Worm (Caenorhabditis elegans) whole organism, L2 larva: ENCODE measurements around the gene pals-30.

Experiments
- C34F6.9 ChIP-seq: fragments of 150-350 bp; optimal IDR thresholded peaks from 2 replicates; lab custom pipeline; 2014; ENCODE audit warnings: missing biosample characterization, missing genetic modification characterization
- F13H6.1 ChIP-seq: sonication (generic microtip); optimal IDR thresholded peaks from 2 replicates; lab custom pipeline; 2016; ENCODE audit warnings: missing genetic modification characterization, missing compliant biosample characterization
- R02D3.7 ChIP-seq: fragments of 150-350 bp; optimal IDR thresholded peaks from 2 replicates; lab custom pipeline; 2014; ENCODE audit warnings: missing biosample characterization, missing genetic modification characterization
- Y55F3AM.14 ChIP-seq: fragments of 200-800 bp; sonication (Bioruptor generic); optimal IDR thresholded peaks from 2 replicates; lab custom pipeline; 2018; ENCODE audit warnings: mild to moderate bottlenecking, missing genetic modification characterization, missing compliant biosample characterization
- ZK546.5 ChIP-seq: sonication (generic microtip); optimal IDR thresholded peaks from 2 replicates; lab custom pipeline; 2017; ENCODE audit warnings: missing biosample characterization, missing genetic modification characterization
- alr-1 ChIP-seq: fragments of 150-350 bp; optimal IDR thresholded peaks from 2 replicates; lab custom pipeline; 2014; ENCODE audit warnings: missing biosample characterization, missing genetic modification characterization
- aly-2 ChIP-seq: fragments of 150-350 bp; optimal IDR thresholded peaks from 2 replicates; lab custom pipeline; 2014; ENCODE audit warnings: missing biosample characterization, missing genetic modification characterization
- ama-1 ChIP-seq: fragments of 150-350 bp; optimal IDR thresholded peaks from 2 replicates; lab custom pipeline; 2018; ENCODE audit warnings: inconsistent platforms
- blmp-1 ChIP-seq: sonication (generic microtip); optimal IDR thresholded peaks from 2 replicates; lab custom pipeline; 2017; ENCODE audit warnings: missing genetic modification characterization, mild to moderate bottlenecking, missing compliant biosample characterization, antibody characterized with exemption, moderate library complexity; ENCODE audit not compliant: insufficient read depth
- ceh-82 ChIP-seq: fragments of 150-350 bp; optimal IDR thresholded peaks from 2 replicates; lab custom pipeline; 2014; ENCODE audit warnings: missing biosample characterization, missing genetic modification characterization
- crh-2 ChIP-seq: sonication (generic microtip); optimal IDR thresholded peaks from 2 replicates; lab custom pipeline; 2017; ENCODE audit warnings: missing biosample characterization, missing genetic modification characterization
- dmd-4 ChIP-seq: sonication (generic microtip); optimal IDR thresholded peaks from 2 replicates; lab custom pipeline; 2017; ENCODE audit warnings: missing biosample characterization, missing genetic modification characterization
- egl-27 ChIP-seq: sonication (generic microtip); optimal IDR thresholded peaks from 3 replicates; lab custom pipeline; 2017; ENCODE audit warnings: missing biosample characterization, missing genetic modification reagents, missing genetic modification characterization
- elt-3 ChIP-seq: sonication (generic microtip); optimal IDR thresholded peaks from 2 replicates; lab custom pipeline; 2017; ENCODE audit warnings: missing biosample characterization, missing genetic modification characterization
- fos-1 ChIP-seq: fragments of 150-350 bp; optimal IDR thresholded peaks from 2 replicates; lab custom pipeline; 2014; ENCODE audit warnings: missing biosample characterization, missing genetic modification characterization
- lin-11 ChIP-seq: fragments of 150-350 bp; sonication (generic microtip); optimal IDR thresholded peaks from 2 replicates; lab custom pipeline; 2014; ENCODE audit warnings: missing biosample characterization, missing genetic modification characterization, inconsistent platforms, mixed read lengths
- lin-13 ChIP-seq: fragments of 150-350 bp; optimal IDR thresholded peaks from 2 replicates; lab custom pipeline; 2014; ENCODE audit warnings: missing biosample characterization, missing genetic modification reagents, missing genetic modification characterization
- mab-5 ChIP-seq: fragments of 150-350 bp; optimal IDR thresholded peaks from 2 replicates; lab custom pipeline; 2014; ENCODE audit warnings: missing biosample characterization, missing genetic modification characterization
- mbf-1 ChIP-seq: sonication (generic microtip); optimal IDR thresholded peaks from 2 replicates; lab custom pipeline; 2017; ENCODE audit warnings: missing biosample characterization, missing genetic modification characterization
- mdl-1 ChIP-seq, 2 experiments: fragments of 150-350 bp in 1 of 2; sonication (generic microtip) in 1 of 2; optimal IDR thresholded peaks; 2 replicates each; lab custom pipeline; 2017; ENCODE audit warnings: missing biosample characterization in 2 of 2, missing genetic modification characterization in 2 of 2
- nhr-10 ChIP-seq: sonication (generic microtip); optimal IDR thresholded peaks from 2 replicates; lab custom pipeline; 2017; ENCODE audit warnings: missing biosample characterization, missing genetic modification characterization
- nhr-11 ChIP-seq: fragments of 150-350 bp; optimal IDR thresholded peaks from 2 replicates; lab custom pipeline; 2014; ENCODE audit warnings: missing biosample characterization, missing genetic modification characterization
- nhr-12 ChIP-seq: fragments of 150-350 bp; optimal IDR thresholded peaks from 2 replicates; lab custom pipeline; 2014; ENCODE audit warnings: missing biosample characterization, missing genetic modification characterization
- nhr-129 ChIP-seq: fragments of 150-350 bp; optimal IDR thresholded peaks from 2 replicates; lab custom pipeline; 2014; ENCODE audit warnings: missing biosample characterization, missing genetic modification characterization
- nhr-21 ChIP-seq: fragments of 150-350 bp; optimal IDR thresholded peaks from 2 replicates; lab custom pipeline; 2014; ENCODE audit warnings: missing biosample characterization, missing genetic modification characterization
- nhr-23 ChIP-seq: fragments of 150-350 bp; optimal IDR thresholded peaks from 2 replicates; lab custom pipeline; 2014; ENCODE audit warnings: missing biosample characterization, missing genetic modification reagents, missing genetic modification characterization
- nhr-237 ChIP-seq: fragments of 150-350 bp; optimal IDR thresholded peaks from 2 replicates; lab custom pipeline; 2014; ENCODE audit warnings: missing biosample characterization, missing genetic modification characterization
- nhr-77 ChIP-seq: fragments of 150-350 bp; optimal IDR thresholded peaks from 2 replicates; lab custom pipeline; 2014; ENCODE audit warnings: missing biosample characterization, missing genetic modification characterization
- peb-1 ChIP-seq: fragments of 150-350 bp; optimal IDR thresholded peaks from 2 replicates; lab custom pipeline; 2014; ENCODE audit warnings: missing biosample characterization, missing genetic modification characterization
- sem-4 ChIP-seq: fragments of 150-350 bp; optimal IDR thresholded peaks from 2 replicates; lab custom pipeline; 2014; ENCODE audit warnings: missing biosample characterization, missing genetic modification reagents, missing genetic modification characterization
- sma-3 ChIP-seq: sonication (generic microtip); optimal IDR thresholded peaks from 2 replicates; lab custom pipeline; 2016; ENCODE audit warnings: missing genetic modification reagents, missing genetic modification characterization, missing compliant biosample characterization
- unc-39 ChIP-seq: fragments of 150-350 bp; optimal IDR thresholded peaks from 2 replicates; lab custom pipeline; 2014; ENCODE audit warnings: missing biosample characterization, missing genetic modification characterization
- unc-55 ChIP-seq: fragments of 150-350 bp; sonication (generic microtip); optimal IDR thresholded peaks from 3 replicates; lab custom pipeline; 2014; ENCODE audit warnings: missing biosample characterization, missing genetic modification reagents, missing genetic modification characterization
- unc-62 ChIP-seq: fragments of 150-350 bp; optimal IDR thresholded peaks from 2 replicates; lab custom pipeline; 2014; ENCODE audit warnings: missing biosample characterization, missing genetic modification reagents, missing genetic modification characterization
- zag-1 ChIP-seq: fragments of 150-350 bp; optimal IDR thresholded peaks from 2 replicates; lab custom pipeline; 2014; ENCODE audit warnings: missing biosample characterization, missing genetic modification characterization
- ztf-1 ChIP-seq: fragments of 200-800 bp; sonication (Bioruptor generic); conservative IDR thresholded peaks from 2 replicates; pipeline ENCODE4 v1.3.6; 2022; ENCODE audit warnings: missing genetic modification characterization, missing compliant biosample characterization
- ztf-4 ChIP-seq: fragments of 150-350 bp; optimal IDR thresholded peaks from 2 replicates; lab custom pipeline; 2014; ENCODE audit warnings: missing biosample characterization, missing genetic modification characterization

pals-30 gene

DNA sequence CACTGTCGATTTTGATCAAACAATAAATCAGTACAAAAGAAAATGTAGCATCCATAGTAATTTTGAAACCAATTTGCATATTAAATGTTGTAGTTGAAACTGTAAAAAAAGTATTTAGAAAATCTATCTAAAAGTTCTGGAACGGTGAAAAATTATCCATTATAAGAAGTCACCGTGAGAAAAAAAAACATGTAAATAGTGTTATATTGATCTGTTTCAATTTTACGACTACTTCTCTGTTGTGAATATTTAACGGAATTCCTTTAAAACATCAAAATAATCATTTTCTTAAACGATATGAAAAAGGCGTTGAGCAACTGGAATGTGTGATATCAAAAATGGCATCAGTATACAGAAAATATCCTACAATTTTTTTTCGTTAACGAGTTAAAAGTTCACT, 2.5 kb downstream of the pals-30 start, which contains the start of gene T27E7.9:
Gene T27E7.9 (minus strand): TSS at position 101 of the 400 bp plus-strand sequence.
- TF ChIP-seq fos-1 (tag; lab: Kevin White, UChicago) (no peak), nhr-77 (tag; lab: Kevin White, UChicago) (no peak), mdl-1 (tag; optimal IDR thresholded peaks at IDR 0.05; lab: Kevin White, UChicago) (no peak), lin-11 (tag; lab: Kevin White, UChicago) (no peak), alr-1 (tag; lab: Kevin White, UChicago) (no peak)

DNA sequence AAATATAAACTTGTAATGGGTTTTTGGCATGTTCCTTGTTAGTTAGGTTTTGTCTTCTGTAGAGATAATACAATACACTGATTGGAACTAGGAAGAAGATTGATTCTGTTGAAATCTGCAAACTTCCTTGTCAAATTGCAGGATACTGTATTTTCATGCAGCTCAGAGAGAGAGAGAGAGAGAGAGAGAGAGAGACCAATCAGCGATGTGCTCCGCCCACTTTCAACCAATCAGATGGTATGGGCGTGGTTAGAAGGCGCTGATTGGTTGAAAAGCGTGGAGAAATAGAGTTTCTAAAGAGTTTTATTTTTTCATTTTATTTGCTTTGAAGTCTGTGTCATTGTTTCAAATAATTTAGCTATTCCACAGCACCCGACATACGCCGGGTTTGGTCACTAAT, 4.5 kb downstream of the pals-30 start:
- TF ChIP-seq crh-2 (tag; lab: Kevin White, UChicago) (no peak), egl-27 (tag; lab: Kevin White, UChicago) (no peak), nhr-129 (no peak), nhr-237 (tag; lab: Kevin White, UChicago) (no peak), sma-3 (no peak), ZK546.5 (tag; lab: Kevin White, UChicago) (no peak), nhr-12 (tag; lab: Kevin White, UChicago) (no peak), blmp-1 (tag; lab: Kevin White, UChicago) (no peak), peb-1 (tag; lab: Kevin White, UChicago) (no peak), fos-1 (tag; lab: Kevin White, UChicago) (no peak), mab-5 (tag; lab: Kevin White, UChicago) (no peak), nhr-23 (tag; lab: Kevin White, UChicago) (no peak), ztf-1 (GFP tag; lab: Robert Waterston, UW) (no peak), Y55F3AM.14 (GFP tag; lab: Kevin White, UChicago) (no peak), zag-1 (tag; lab: Kevin White, UChicago) (no peak), unc-55 (GFP tag; lab: Kevin White, UChicago) (no peak)

DNA sequence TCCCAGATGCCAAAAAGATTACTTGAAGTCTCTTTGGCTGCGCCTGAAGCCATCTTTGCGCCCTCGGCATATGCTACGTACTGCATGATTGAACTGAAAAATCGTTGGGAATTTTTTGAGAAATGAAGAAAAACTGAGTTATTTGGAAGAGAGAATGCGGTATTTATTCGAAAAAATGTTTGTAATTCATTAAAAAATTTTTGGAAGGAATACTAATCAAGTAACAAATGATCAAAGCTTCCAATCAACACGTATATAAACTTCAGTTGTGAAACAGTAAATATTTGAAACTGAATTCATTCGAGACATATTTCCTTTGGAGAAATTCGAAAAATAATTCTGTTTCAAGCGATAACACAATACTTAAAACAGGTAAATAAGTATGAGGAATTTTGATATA, 9.3 kb downstream of the pals-30 start, which contains the start of gene pals-29:
Gene pals-29 (minus strand): TSS at position 101 of the 400 bp plus-strand sequence.
- TF ChIP-seq unc-39 (tag; lab: Kevin White, UChicago) (no peak), lin-11 (tag; lab: Kevin White, UChicago) (no peak), sma-3 (no peak), nhr-21 (tag; lab: Kevin White, UChicago) (no peak), unc-62 (GFP tag; lab: Kevin White, UChicago) (no peak), ama-1 (lab: Kevin White, UChicago) (no peak), nhr-11 (no peak), aly-2 (tag; lab: Kevin White, UChicago) (no peak), ceh-82 (no peak), nhr-10 (no peak), nhr-77 (tag; lab: Kevin White, UChicago) (no peak), mdl-1 (tag; optimal IDR thresholded peaks at IDR 0.05; lab: Kevin White, UChicago) (no peak)
- TF ChIP-seq, all 48 proteins: peak for 0

DNA sequence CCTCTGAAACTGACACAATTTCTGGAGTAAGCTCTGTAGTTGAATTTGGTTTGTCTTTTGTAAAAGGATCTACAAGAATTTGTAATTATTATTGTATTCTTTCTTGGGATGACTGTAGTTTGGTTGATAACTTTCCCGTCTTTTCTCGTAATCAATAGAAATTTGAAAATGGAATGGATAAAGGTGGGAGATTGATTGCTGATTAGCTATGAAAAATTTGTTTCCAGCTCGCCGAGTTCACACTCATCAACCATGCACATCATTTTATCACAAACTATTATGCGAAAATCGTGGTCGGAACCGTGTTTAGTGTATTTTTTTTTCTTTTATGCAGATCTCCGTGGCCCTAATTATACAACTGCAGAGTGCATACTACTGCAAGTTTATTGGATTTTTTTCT, 14.9 kb downstream of the pals-30 start, which contains the start of gene T27E7.5:
Gene T27E7.5 (plus strand): TSS at position 253 of the 400 bp plus-strand sequence.
- TF ChIP-seq mbf-1 (tag; lab: Kevin White, UChicago) (no peak), ztf-4 (tag; lab: Kevin White, UChicago) (no peak), ama-1 (lab: Kevin White, UChicago) (no peak), dmd-4 (tag; lab: Kevin White, UChicago) (no peak), F13H6.1 (tag; lab: Kevin White, UChicago) (no peak), lin-13 (GFP tag; lab: Kevin White, UChicago) (no peak), nhr-12 (tag; lab: Kevin White, UChicago) (no peak), elt-3 (tag; lab: Kevin White, UChicago) (no peak), zag-1 (tag; lab: Kevin White, UChicago) (no peak), aly-2 (tag; lab: Kevin White, UChicago) (no peak), nhr-129 (no peak), blmp-1 (tag; lab: Kevin White, UChicago) (no peak), R02D3.7 (no peak)

DNA sequence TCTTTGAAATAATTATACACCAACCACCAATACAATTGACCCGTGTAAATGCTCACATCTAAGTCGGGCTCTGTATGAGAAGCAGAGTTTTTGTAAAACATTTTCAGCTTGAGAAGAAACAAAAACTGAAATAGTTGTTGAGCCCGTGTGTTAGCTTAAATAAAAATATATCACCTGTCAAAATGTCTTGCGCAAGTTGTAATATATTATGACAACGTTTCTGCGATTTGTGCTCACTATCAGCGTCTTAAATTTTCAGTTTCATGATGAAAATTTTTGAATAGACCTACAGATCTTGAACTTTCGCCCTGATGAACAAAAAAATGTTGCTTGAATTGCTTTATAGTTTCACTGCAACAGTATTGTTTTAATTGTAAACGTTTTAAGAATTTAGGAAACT, 16.8 kb downstream of the pals-30 start, which contains the start of gene T27E7.4:
Gene T27E7.4 (minus strand): TSS at position 101 of the 400 bp plus-strand sequence.
- TF ChIP-seq unc-55 (GFP tag; lab: Kevin White, UChicago) (no peak), ZK546.5 (tag; lab: Kevin White, UChicago) (no peak), nhr-23 (tag; lab: Kevin White, UChicago) (no peak), unc-62 (GFP tag; lab: Kevin White, UChicago) (no peak), sem-4 (tag; lab: Kevin White, UChicago) (no peak), unc-39 (tag; lab: Kevin White, UChicago) (no peak), mbf-1 (tag; lab: Kevin White, UChicago) (no peak), egl-27 (tag; lab: Kevin White, UChicago) (no peak), C34F6.9 (tag; lab: Kevin White, UChicago) (no peak)
